Worm (Caenorhabditis elegans): ENCODE data around the gene acy-4.

acy-4 gene

ce11 chrV:5596391-5597030 lies 34.2 kb downstream of the acy-4 start, which contains the start of gene zhit-1:
TSS of gene zhit-1 (minus strand) at chrV:5596551.
- TF ChIP-seq hmbx-1 (tag; optimal IDR thresholded peaks at IDR 0.05) (no peak), aly-1 (tag; optimal IDR thresholded peaks at IDR 0.05) (no peak), tra-4 (tag; optimal IDR thresholded peaks at IDR 0.05) (no peak), pes-1 (GFP tag; IDR thresholded peaks at IDR 0.05) (no peak), flt-1 (GFP tag; IDR thresholded peaks at IDR 0.05) (no peak), scrt-1 (GFP tag; IDR thresholded peaks at IDR 0.05) (no peak), hmg-4 (GFP tag; optimal IDR thresholded peaks at IDR 0.05) (no peak), ceh-36 (tag; optimal IDR thresholded peaks at IDR 0.05) (no peak), ceh-13 (GFP tag; optimal IDR thresholded peaks at IDR 0.05) (no peak), ama-1 (optimal IDR thresholded peaks at IDR 0.05) (no peak), tbx-37 (GFP tag; conservative IDR thresholded peaks at IDR 0.05) (no peak), B0310.2 (tag; optimal IDR thresholded peaks at IDR 0.05) (no peak), hnd-1 (tag; optimal IDR thresholded peaks at IDR 0.05) (no peak), sea-1 (GFP tag; conservative IDR thresholded peaks at IDR 0.05) (no peak), ets-7 (tag; optimal IDR thresholded peaks at IDR 0.05) (no peak), tbx-11 (GFP tag; IDR thresholded peaks at IDR 0.05) (no peak), F13C5.2 (tag; optimal IDR thresholded peaks at IDR 0.05) (no peak)

- TF ChIP-seq B0310.2 (tag; optimal IDR thresholded peaks at IDR 0.05), result no peak
- TF ChIP-seq aly-1 (tag; optimal IDR thresholded peaks at IDR 0.05), result no peak
- TF ChIP-seq pes-1 (GFP tag; IDR thresholded peaks at IDR 0.05), result no peak
- no peak for TF ChIP-seq ama-1 (optimal IDR thresholded peaks at IDR 0.05)
- no peak for TF ChIP-seq scrt-1 (GFP tag; IDR thresholded peaks at IDR 0.05)
- TF ChIP-seq tbx-11 (GFP tag; IDR thresholded peaks at IDR 0.05), result no peak
- no peak for TF ChIP-seq ceh-36 (tag; optimal IDR thresholded peaks at IDR 0.05)
- no peak for TF ChIP-seq tra-4 (tag; optimal IDR thresholded peaks at IDR 0.05)
- TF ChIP-seq ceh-13 (GFP tag; optimal IDR thresholded peaks at IDR 0.05), result no peak
- no peak for TF ChIP-seq ets-7 (tag; optimal IDR thresholded peaks at IDR 0.05)
- TF ChIP-seq sea-1 (GFP tag; conservative IDR thresholded peaks at IDR 0.05), result no peak
- no peak for TF ChIP-seq hmg-4 (GFP tag; optimal IDR thresholded peaks at IDR 0.05)
- no peak for TF ChIP-seq tbx-37 (GFP tag; conservative IDR thresholded peaks at IDR 0.05)
These were observed 36.4 kb downstream of the acy-4 start, which contains the start of gene crn-2 for ce11 chrV:5594315-5594714. TSS of gene crn-2 (plus strand) at chrV:5594615.

- TF ChIP-seq hnd-1 (tag; optimal IDR thresholded peaks at IDR 0.05) (no peak), hmg-4 (GFP tag; optimal IDR thresholded peaks at IDR 0.05) (no peak)
These were observed 37.3 kb downstream of the acy-4 start, which contains the start of gene mrpl-48 for ce11 chrV:5593406-5593805. TSS of gene mrpl-48 (plus strand) at chrV:5593706.

ce11 chrV:5592323-5592722 lies 38.4 kb downstream of the acy-4 start, which contains the start of gene vps-37:
TSS of gene vps-37 (plus strand) at chrV:5592700.
- TF ChIP-seq ceh-36 (tag; optimal IDR thresholded peaks at IDR 0.05) (peak; percentile 14), F13C5.2 (tag; optimal IDR thresholded peaks at IDR 0.05) (peak; percentile 20), tbx-11 (GFP tag; IDR thresholded peaks at IDR 0.05) (no peak), ama-1 (optimal IDR thresholded peaks at IDR 0.05) (no peak), pes-1 (GFP tag; IDR thresholded peaks at IDR 0.05) (peak; percentile 29; the same call in 1 of the 2 replicates)

- no peak for TF ChIP-seq ceh-36 (tag; optimal IDR thresholded peaks at IDR 0.05)
- TF ChIP-seq hmg-4 (GFP tag; optimal IDR thresholded peaks at IDR 0.05), result no peak
- TF ChIP-seq F13C5.2 (tag; optimal IDR thresholded peaks at IDR 0.05), result no peak
- no peak for TF ChIP-seq flt-1 (GFP tag; IDR thresholded peaks at IDR 0.05)
- no peak for TF ChIP-seq tbx-11 (GFP tag; IDR thresholded peaks at IDR 0.05)
- no peak for TF ChIP-seq ets-7 (tag; optimal IDR thresholded peaks at IDR 0.05)
- TF ChIP-seq pes-1 (GFP tag; IDR thresholded peaks at IDR 0.05), result no peak
- no peak for TF ChIP-seq ama-1 (optimal IDR thresholded peaks at IDR 0.05)
- no peak for TF ChIP-seq sea-1 (GFP tag; conservative IDR thresholded peaks at IDR 0.05)
- no peak for TF ChIP-seq hnd-1 (tag; optimal IDR thresholded peaks at IDR 0.05)
- no peak for TF ChIP-seq tra-4 (tag; optimal IDR thresholded peaks at IDR 0.05)
- no peak for TF ChIP-seq scrt-1 (GFP tag; IDR thresholded peaks at IDR 0.05)
- no peak for TF ChIP-seq B0310.2 (tag; optimal IDR thresholded peaks at IDR 0.05)
- no peak for TF ChIP-seq ceh-13 (GFP tag; optimal IDR thresholded peaks at IDR 0.05)
- no peak for TF ChIP-seq aly-1 (tag; optimal IDR thresholded peaks at IDR 0.05)
These were observed 38.8 kb downstream of the acy-4 start for ce11 chrV:5591887-5592286.

ce11 chrV:5587955-5588354 lies 42.7 kb downstream of the acy-4 start:
- no peak for TF ChIP-seq hmg-4 (GFP tag; optimal IDR thresholded peaks at IDR 0.05)
- TF ChIP-seq ceh-36 (tag; optimal IDR thresholded peaks at IDR 0.05), result no peak
- TF ChIP-seq scrt-1 (GFP tag; IDR thresholded peaks at IDR 0.05), result no peak
- TF ChIP-seq hnd-1 (tag; optimal IDR thresholded peaks at IDR 0.05), result no peak
- TF ChIP-seq tbx-11 (GFP tag; IDR thresholded peaks at IDR 0.05), result no peak
- no peak for TF ChIP-seq tbx-37 (GFP tag; conservative IDR thresholded peaks at IDR 0.05)
- TF ChIP-seq tra-4 (tag; optimal IDR thresholded peaks at IDR 0.05), result no peak
- no peak for TF ChIP-seq pes-1 (GFP tag; IDR thresholded peaks at IDR 0.05)

ce11 chrV:5587042-5587441 lies 43.6 kb downstream of the acy-4 start:
- no peak for TF ChIP-seq scrt-1 (GFP tag; IDR thresholded peaks at IDR 0.05)
- no peak for TF ChIP-seq ceh-36 (tag; optimal IDR thresholded peaks at IDR 0.05)
- no peak for TF ChIP-seq F13C5.2 (tag; optimal IDR thresholded peaks at IDR 0.05)

ce11 chrV:5584833-5585232 lies 45.9 kb downstream of the acy-4 start, which contains the start of gene CD4.11:
TSS of gene CD4.11 (plus strand) at chrV:5585133.
- TF ChIP-seq scrt-1 (GFP tag; IDR thresholded peaks at IDR 0.05) (no peak), aly-1 (tag; optimal IDR thresholded peaks at IDR 0.05) (no peak), ets-7 (tag; optimal IDR thresholded peaks at IDR 0.05) (no peak), tbx-37 (GFP tag; conservative IDR thresholded peaks at IDR 0.05) (no peak), ceh-36 (tag; optimal IDR thresholded peaks at IDR 0.05) (no peak), hnd-1 (tag; optimal IDR thresholded peaks at IDR 0.05) (no peak), pes-1 (GFP tag; IDR thresholded peaks at IDR 0.05) (no peak), ceh-13 (GFP tag; optimal IDR thresholded peaks at IDR 0.05) (no peak), F13C5.2 (tag; optimal IDR thresholded peaks at IDR 0.05) (no peak), hmbx-1 (tag; optimal IDR thresholded peaks at IDR 0.05) (no peak), tra-4 (tag; optimal IDR thresholded peaks at IDR 0.05) (no peak), B0310.2 (tag; optimal IDR thresholded peaks at IDR 0.05) (no peak), flt-1 (GFP tag; IDR thresholded peaks at IDR 0.05) (no peak), tbx-11 (GFP tag; IDR thresholded peaks at IDR 0.05) (no peak), hmg-4 (GFP tag; optimal IDR thresholded peaks at IDR 0.05) (no peak), sea-1 (GFP tag; conservative IDR thresholded peaks at IDR 0.05) (no peak), ama-1 (optimal IDR thresholded peaks at IDR 0.05) (no peak)

Measured in whole organism, early embryonic.